Worm (Caenorhabditis elegans) whole organism, L2 larva: Measurements from ENCODE around the gene M01F1.9.
"Not testable (repeated sequence)": the region's sequence is repeated elsewhere in the genome, so short reads cannot be mapped to it uniquely, and the experiment has no call there.

ENCODE experiments used
- R02D3.7 ChIP-seq: fragments of 150-350 bp; optimal IDR thresholded peaks from 2 replicates; lab custom pipeline; 2014; ENCODE audit warnings: missing biosample characterization, missing genetic modification characterization
- Y55F3AM.14 ChIP-seq: fragments of 200-800 bp; sonication (Bioruptor generic); optimal IDR thresholded peaks from 2 replicates; lab custom pipeline; 2018; ENCODE audit warnings: mild to moderate bottlenecking, missing genetic modification characterization, missing compliant biosample characterization
- ama-1 ChIP-seq: fragments of 150-350 bp; optimal IDR thresholded peaks from 2 replicates; lab custom pipeline; 2018; ENCODE audit warnings: inconsistent platforms
- ceh-16 ChIP-seq: fragments of 150-350 bp; optimal IDR thresholded peaks from 2 replicates; lab custom pipeline; 2014; ENCODE audit warnings: missing biosample characterization, missing genetic modification characterization
- crh-2 ChIP-seq: sonication (generic microtip); optimal IDR thresholded peaks from 2 replicates; lab custom pipeline; 2017; ENCODE audit warnings: missing biosample characterization, missing genetic modification characterization
- egl-27 ChIP-seq: sonication (generic microtip); optimal IDR thresholded peaks from 3 replicates; lab custom pipeline; 2017; ENCODE audit warnings: missing biosample characterization, missing genetic modification reagents, missing genetic modification characterization
- fos-1 ChIP-seq: fragments of 150-350 bp; optimal IDR thresholded peaks from 2 replicates; lab custom pipeline; 2014; ENCODE audit warnings: missing biosample characterization, missing genetic modification characterization
- lsy-2 ChIP-seq, 2 experiments: fragments of 150-350 bp in 1 of 2; sonication (generic microtip) in 1 of 2; optimal IDR thresholded peaks; 2 replicates each; lab custom pipeline; 2014 to 2017; ENCODE audit warnings: missing biosample characterization in 2 of 2, missing genetic modification characterization in 2 of 2
- mab-5 ChIP-seq: fragments of 150-350 bp; optimal IDR thresholded peaks from 2 replicates; lab custom pipeline; 2014; ENCODE audit warnings: missing biosample characterization, missing genetic modification characterization
- mbf-1 ChIP-seq: sonication (generic microtip); optimal IDR thresholded peaks from 2 replicates; lab custom pipeline; 2017; ENCODE audit warnings: missing biosample characterization, missing genetic modification characterization
- nhr-11 ChIP-seq: fragments of 150-350 bp; optimal IDR thresholded peaks from 2 replicates; lab custom pipeline; 2014; ENCODE audit warnings: missing biosample characterization, missing genetic modification characterization
- nhr-21 ChIP-seq: fragments of 150-350 bp; optimal IDR thresholded peaks from 2 replicates; lab custom pipeline; 2014; ENCODE audit warnings: missing biosample characterization, missing genetic modification characterization
- nhr-237 ChIP-seq: fragments of 150-350 bp; optimal IDR thresholded peaks from 2 replicates; lab custom pipeline; 2014; ENCODE audit warnings: missing biosample characterization, missing genetic modification characterization
- nhr-25 ChIP-seq: fragments of 150-350 bp; sonication (generic microtip); optimal IDR thresholded peaks from 3 replicates; lab custom pipeline; 2014; ENCODE audit warnings: missing biosample characterization, missing genetic modification characterization
- nhr-6 ChIP-seq: fragments of 150-350 bp; optimal IDR thresholded peaks from 2 replicates; lab custom pipeline; 2014; ENCODE audit warnings: missing biosample characterization, missing genetic modification characterization
- peb-1 ChIP-seq: fragments of 150-350 bp; optimal IDR thresholded peaks from 2 replicates; lab custom pipeline; 2014; ENCODE audit warnings: missing biosample characterization, missing genetic modification characterization
- sem-4 ChIP-seq: fragments of 150-350 bp; optimal IDR thresholded peaks from 2 replicates; lab custom pipeline; 2014; ENCODE audit warnings: missing biosample characterization, missing genetic modification reagents, missing genetic modification characterization
- unc-55 ChIP-seq: fragments of 150-350 bp; sonication (generic microtip); optimal IDR thresholded peaks from 3 replicates; lab custom pipeline; 2014; ENCODE audit warnings: missing biosample characterization, missing genetic modification reagents, missing genetic modification characterization
- unc-62 ChIP-seq: fragments of 150-350 bp; optimal IDR thresholded peaks from 2 replicates; lab custom pipeline; 2014; ENCODE audit warnings: missing biosample characterization, missing genetic modification reagents, missing genetic modification characterization
- ztf-1 ChIP-seq: fragments of 200-800 bp; sonication (Bioruptor generic); conservative IDR thresholded peaks from 2 replicates; pipeline ENCODE4 v1.3.6; 2022; ENCODE audit warnings: missing genetic modification characterization, missing compliant biosample characterization

M01F1.9 gene

ce11 chrIII:3454045-3454444 lies 44.8 kb downstream of the M01F1.9 start, which contains the start of gene C34C12.1:
TSS of gene C34C12.1 (plus strand) at chrIII:3454345.
- TF ChIP-seq lsy-2 (tag; optimal IDR thresholded peaks at IDR 0.05; lab: Kevin White, UChicago); crh-2 (tag; lab: Kevin White, UChicago); mbf-1 (tag; lab: Kevin White, UChicago): not testable (repeated sequence)

- not testable (repeated sequence) for TF ChIP-seq nhr-6 (tag; lab: Kevin White, UChicago); R02D3.7 (tag; lab: Kevin White, UChicago); Y55F3AM.14
These were observed 45.4 kb downstream of the M01F1.9 start, which contains the start of gene C34C12.2 for ce11 chrIII:3453486-3453885. TSS of gene C34C12.2 (plus strand) at chrIII:3453786.

- TF ChIP-seq ztf-1 (GFP tag; lab: Robert Waterston, UW) (no peak), fos-1 (tag; lab: Kevin White, UChicago) (no peak), mab-5 (tag; lab: Kevin White, UChicago) (no peak), Y55F3AM.14 (no peak), ama-1 (lab: Kevin White, UChicago) (no peak), egl-27 (tag; lab: Kevin White, UChicago) (no peak), unc-62 (no peak), unc-55 (GFP tag; lab: Kevin White, UChicago) (no peak), ceh-16 (tag; lab: Kevin White, UChicago) (no peak), sem-4 (no peak), peb-1 (tag; lab: Kevin White, UChicago) (no peak)
These were observed 46.2 kb downstream of the M01F1.9 start, which contains the start of the genes K01A11.3 and C34C12.12 for ce11 chrIII:3452563-3453210. TSS of gene K01A11.3 (minus strand) at chrIII:3452613. TSS of gene C34C12.12 (plus strand) at chrIII:3453194.

- TF ChIP-seq peb-1 (tag; lab: Kevin White, UChicago) (no peak), nhr-21 (no peak), nhr-11 (tag; lab: Kevin White, UChicago) (no peak), nhr-25 (tag; lab: Kevin White, UChicago) (no peak), nhr-237 (tag; lab: Kevin White, UChicago) (no peak), ztf-1 (GFP tag; lab: Robert Waterston, UW) (no peak)
These were observed 54.7 kb downstream of the M01F1.9 start, which contains the start of gene spe-41 for ce11 chrIII:3444139-3444538. TSS of gene spe-41 (minus strand) at chrIII:3444210.
